Worm (Caenorhabditis elegans) whole organism, early embryonic: ENCODE data around the gene srd-40.

Experiments used
- B0310.2 ChIP-seq: sonication (generic microtip); optimal IDR thresholded peaks from 2 replicates; lab custom pipeline; 2016; ENCODE audit warnings: mild to moderate bottlenecking, missing genetic modification characterization, missing compliant biosample characterization
- F13C5.2 ChIP-seq: sonication (generic microtip); optimal IDR thresholded peaks from 2 replicates; lab custom pipeline; 2017; ENCODE audit warnings: mild to moderate bottlenecking, missing genetic modification characterization, inconsistent platforms, missing compliant biosample characterization
- aly-1 ChIP-seq: sonication (generic microtip); optimal IDR thresholded peaks from 2 replicates; lab custom pipeline; 2016; ENCODE audit warnings: missing genetic modification characterization, missing compliant biosample characterization
- ama-1 ChIP-seq: fragments of 150-350 bp; optimal IDR thresholded peaks from 2 replicates; lab custom pipeline; 2014
- ceh-13 ChIP-seq: fragments of 200-800 bp; sonication (Bioruptor generic); optimal IDR thresholded peaks from 2 replicates; lab custom pipeline; 2018; ENCODE audit warnings: mild to moderate bottlenecking, missing genetic modification characterization, missing compliant biosample characterization
- ets-7 ChIP-seq: sonication (generic microtip); optimal IDR thresholded peaks from 2 replicates; lab custom pipeline; 2016; ENCODE audit warnings: missing genotype, missing genetic modification characterization, missing compliant biosample characterization
- flt-1 ChIP-seq: fragments of 200-800 bp; sonication (Bioruptor generic); IDR thresholded peaks from 2 replicates; pipeline ENCODE4 v1.3.6; 2022; ENCODE audit warnings: missing genetic modification characterization, missing compliant biosample characterization
- hmg-4 ChIP-seq: fragments of 200-800 bp; sonication (Bioruptor generic); optimal IDR thresholded peaks from 2 replicates; lab custom pipeline; 2018; ENCODE audit warnings: mild to moderate bottlenecking, missing genetic modification characterization, missing compliant biosample characterization
- pes-1 ChIP-seq: fragments of 200-800 bp; sonication (Bioruptor generic); IDR thresholded peaks from 2 replicates; pipeline ENCODE4 v1.3.6; 2022; ENCODE audit warnings: missing genetic modification reagents, missing genetic modification characterization, missing compliant biosample characterization

- no peak for TF ChIP-seq pes-1 (GFP tag; lab: Robert Waterston, UW)
- TF ChIP-seq ama-1 = no peak
- no peak for TF ChIP-seq flt-1 (GFP tag; lab: Robert Waterston, UW)
- TF ChIP-seq hmg-4 (GFP tag; lab: Kevin White, UChicago) = no peak
- TF ChIP-seq ceh-13 (GFP tag; lab: Kevin White, UChicago) = no peak
- TF ChIP-seq aly-1 (tag; lab: Kevin White, UChicago) = no peak
- no peak for TF ChIP-seq ets-7 (tag; lab: Kevin White, UChicago)
- no peak for TF ChIP-seq B0310.2 (tag; lab: Kevin White, UChicago)
- no peak for TF ChIP-seq F13C5.2 (tag; lab: Kevin White, UChicago)
These were observed 36.9 kb downstream of the srd-40 start, which contains the start of the genes nspc-15 and F19H6.6 for ce11 chrX:12360444-12360843.
